Worm (Caenorhabditis elegans): Measurements from ENCODE around the gene C32H11.3.

DNA sequence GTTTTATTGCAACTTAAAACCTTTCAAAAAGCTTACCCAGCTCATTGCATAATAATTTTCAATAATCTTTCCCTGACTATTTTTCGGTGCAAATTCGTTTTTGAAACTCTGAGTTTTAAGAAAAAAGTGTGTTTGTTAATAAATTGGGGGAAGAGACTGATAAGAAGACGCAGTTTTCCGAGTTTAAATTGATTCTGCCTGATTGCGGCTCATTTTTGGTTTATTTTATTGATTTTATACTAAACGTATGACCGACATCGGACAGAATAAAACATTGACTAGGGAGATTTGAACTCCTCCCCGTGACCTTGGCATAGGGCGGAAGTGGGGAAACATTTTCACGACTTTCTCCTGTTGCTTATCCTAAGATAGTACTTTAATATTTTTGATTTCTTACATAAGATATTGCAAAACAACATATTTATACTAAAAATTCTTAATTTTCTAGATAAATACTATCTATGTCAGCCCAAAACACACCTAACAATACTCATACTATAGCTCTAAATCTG is 21.9 kb upstream of the C32H11.3 start, which contains the start of gene K08D8.7:
- TF ChIP-seq pqm-1 (tag; optimal IDR thresholded peaks at IDR 0.05) (peak; percentile 3), nhr-11 (tag; optimal IDR thresholded peaks at IDR 0.05) (no peak), elt-1 (tag; optimal IDR thresholded peaks at IDR 0.05) (no peak), ceh-9 (tag; optimal IDR thresholded peaks at IDR 0.05) (no peak), ceh-16 (tag; optimal IDR thresholded peaks at IDR 0.05) (no peak), nhr-12 (tag; optimal IDR thresholded peaks at IDR 0.05) (no peak), eor-1 (tag; optimal IDR thresholded peaks at IDR 0.05) (no peak), nhr-28 (tag; optimal IDR thresholded peaks at IDR 0.05) (no peak), daf-12 (tag; optimal IDR thresholded peaks at IDR 0.05) (no peak)
